Worm (Caenorhabditis elegans) whole organism, young adult: ENCODE data around the gene nra-1.
A peak's percentile ranks its signal among the peaks of the same experiment; 100 is the strongest.

ENCODE experiments used
- B0035.1 ChIP-seq: sonication (generic microtip); optimal IDR thresholded peaks from 2 replicates; lab custom pipeline; 2016; ENCODE audit warnings: missing genetic modification characterization, mild to moderate bottlenecking, missing compliant biosample characterization, missing genotype, missing genetic modification reagents
- B0261.1 ChIP-seq: sonication (generic microtip); optimal IDR thresholded peaks from 2 replicates; lab custom pipeline; 2016; ENCODE audit warnings: mild to moderate bottlenecking, missing genetic modification characterization, moderate library complexity, missing compliant biosample characterization
- B0336.3 ChIP-seq: fragments of 200-800 bp; sonication (Bioruptor generic); IDR thresholded peaks from 2 replicates; pipeline ENCODE4 v1.3.6; 2022; ENCODE audit warnings: missing genetic modification characterization, missing compliant biosample characterization
- F10E7.11 ChIP-seq: sonication (generic microtip); optimal IDR thresholded peaks from 2 replicates; lab custom pipeline; 2017; ENCODE audit warnings: mild to moderate bottlenecking, missing genetic modification characterization, moderate library complexity, missing compliant biosample characterization
- F49E8.2 ChIP-seq: sonication (generic microtip); optimal IDR thresholded peaks from 3 replicates; lab custom pipeline; 2017; ENCODE audit warnings: missing genetic modification characterization, mild to moderate bottlenecking, missing compliant biosample characterization, antibody characterized with exemption, moderate library complexity; ENCODE audit not compliant: insufficient read depth
- K11D2.4 ChIP-seq: fragments of 200-800 bp; sonication (Bioruptor generic); IDR thresholded peaks from 2 replicates; pipeline ENCODE4 v1.3.6; 2022; ENCODE audit warnings: missing genetic modification reagents, missing genetic modification characterization, missing compliant biosample characterization
- T26A5.8 ChIP-seq: sonication (generic microtip); optimal IDR thresholded peaks from 2 replicates; lab custom pipeline; 2016; ENCODE audit warnings: missing genetic modification characterization, missing compliant biosample characterization
- Y95B8A.8 ChIP-seq: fragments of 200-800 bp; sonication (Bioruptor generic); IDR thresholded peaks from 2 replicates; pipeline ENCODE4 v1.3.6; 2022; ENCODE audit warnings: missing genetic modification reagents, missing genetic modification characterization, missing compliant biosample characterization
- aptf-2 ChIP-seq: fragments of 200-800 bp; sonication (Bioruptor generic); conservative IDR thresholded peaks from 2 replicates; pipeline ENCODE4 v1.3.6; 2022; ENCODE audit warnings: missing genetic modification reagents, missing genetic modification characterization, missing compliant biosample characterization
- athp-1 ChIP-seq: sonication (generic microtip); optimal IDR thresholded peaks from 2 replicates; lab custom pipeline; 2017; ENCODE audit warnings: mild to moderate bottlenecking, missing genetic modification characterization, missing compliant biosample characterization
- attf-3 ChIP-seq: fragments of 200-800 bp; sonication (Bioruptor generic); conservative IDR thresholded peaks from 2 replicates; pipeline ENCODE4 v1.3.6; 2022; ENCODE audit warnings: missing genetic modification reagents, missing genetic modification characterization, missing compliant biosample characterization
- attf-6 ChIP-seq: fragments of 200-800 bp; sonication (Bioruptor generic); IDR thresholded peaks from 2 replicates; pipeline ENCODE4 v1.3.6; 2022; ENCODE audit warnings: missing genetic modification reagents, missing genetic modification characterization, missing compliant biosample characterization
- bed-1 ChIP-seq: fragments of 200-800 bp; sonication (Bioruptor generic); IDR thresholded peaks from 2 replicates; pipeline ENCODE4 v1.3.6; 2022; ENCODE audit warnings: missing genetic modification reagents, missing genetic modification characterization, missing compliant biosample characterization
- bed-2 ChIP-seq: fragments of 200-800 bp; sonication (Bioruptor generic); IDR thresholded peaks from 2 replicates; pipeline ENCODE4 v1.3.6; 2022; ENCODE audit warnings: missing genetic modification reagents, missing genetic modification characterization, missing compliant biosample characterization
- ceh-100 ChIP-seq: fragments of 200-800 bp; sonication (Bioruptor generic); IDR thresholded peaks from 2 replicates; pipeline ENCODE4 v1.3.6; 2022; ENCODE audit warnings: missing genetic modification reagents, missing genetic modification characterization, missing compliant biosample characterization
- ceh-58 ChIP-seq: fragments of 200-800 bp; sonication (Bioruptor generic); IDR thresholded peaks from 2 replicates; pipeline ENCODE4 v1.3.6; 2022; ENCODE audit warnings: missing genetic modification characterization, missing compliant biosample characterization
- ceh-79 ChIP-seq: sonication (generic microtip); optimal IDR thresholded peaks from 2 replicates; lab custom pipeline; 2017; ENCODE audit warnings: mild to moderate bottlenecking, missing genetic modification characterization, missing compliant biosample characterization
- dox-1 ChIP-seq: fragments of 200-800 bp; sonication (Bioruptor generic); IDR thresholded peaks from 2 replicates; pipeline ENCODE4 v1.3.6; 2022; ENCODE audit warnings: missing genetic modification reagents, missing genetic modification characterization, missing compliant biosample characterization
- dpff-1 ChIP-seq: sonication (generic microtip); optimal IDR thresholded peaks from 2 replicates; lab custom pipeline; 2017; ENCODE audit warnings: mild to moderate bottlenecking, missing genetic modification characterization, missing compliant biosample characterization
- dpl-1 ChIP-seq: fragments of 150-350 bp; optimal IDR thresholded peaks from 2 replicates; lab custom pipeline; 2014; ENCODE audit warnings: missing biosample characterization, missing genetic modification reagents, missing genetic modification characterization
- efl-1 ChIP-seq: fragments of 150-350 bp; optimal IDR thresholded peaks from 2 replicates; lab custom pipeline; 2014; ENCODE audit warnings: missing biosample characterization, missing genetic modification reagents, missing genetic modification characterization
- him-1 ChIP-seq: sonication (generic microtip); optimal IDR thresholded peaks from 2 replicates; lab custom pipeline; 2016; ENCODE audit warnings: missing genotype, missing genetic modification reagents, missing genetic modification characterization, missing compliant biosample characterization
- hmg-1.2 ChIP-seq: fragments of 200-800 bp; sonication (Bioruptor generic); IDR thresholded peaks from 2 replicates; pipeline ENCODE4 v1.3.6; 2022; ENCODE audit warnings: missing genetic modification reagents, missing genetic modification characterization, missing compliant biosample characterization
- hsf-1 ChIP-seq: fragments of 200-800 bp; sonication (Bioruptor generic); IDR thresholded peaks from 2 replicates; pipeline ENCODE4 v1.3.6; 2022; ENCODE audit warnings: missing genetic modification reagents, missing genetic modification characterization, missing compliant biosample characterization
- lin-40 ChIP-seq: sonication (generic microtip); optimal IDR thresholded peaks from 2 replicates; lab custom pipeline; 2016; ENCODE audit warnings: missing genetic modification characterization, mild to moderate bottlenecking, missing compliant biosample characterization, missing genotype, missing genetic modification reagents
- lin-54 ChIP-seq: fragments of 200-800 bp; sonication (Bioruptor generic); optimal IDR thresholded peaks from 2 replicates; lab custom pipeline; 2018; ENCODE audit warnings: mild to moderate bottlenecking, missing genetic modification characterization, missing compliant biosample characterization
- lsl-1 ChIP-seq: fragments of 200-800 bp; sonication (Bioruptor generic); optimal IDR thresholded peaks from 2 replicates; lab custom pipeline; 2018; ENCODE audit warnings: mild to moderate bottlenecking, missing genetic modification characterization, moderate library complexity, missing compliant biosample characterization
- madf-10 ChIP-seq: sonication (generic microtip); optimal IDR thresholded peaks from 2 replicates; lab custom pipeline; 2016; ENCODE audit warnings: mild to moderate bottlenecking, missing genetic modification characterization, missing compliant biosample characterization
- madf-3 ChIP-seq: fragments of 200-800 bp; sonication (Bioruptor generic); IDR thresholded peaks from 2 replicates; pipeline ENCODE4 v1.3.6; 2022; ENCODE audit warnings: missing genetic modification reagents, missing genetic modification characterization, missing compliant biosample characterization
- madf-6 ChIP-seq: fragments of 200-800 bp; sonication (Bioruptor generic); IDR thresholded peaks from 2 replicates; pipeline ENCODE4 v1.3.6; 2022; ENCODE audit warnings: missing genetic modification reagents, missing genetic modification characterization, missing compliant biosample characterization
- nfya-1 ChIP-seq: sonication (generic microtip); optimal IDR thresholded peaks from 2 replicates; lab custom pipeline; 2017; ENCODE audit warnings: antibody characterized with exemption, missing compliant biosample characterization, missing genetic modification characterization, borderline replicate concordance; ENCODE audit not compliant: insufficient read depth
- nfyb-1 ChIP-seq: fragments of 200-800 bp; sonication (Bioruptor generic); IDR thresholded peaks from 2 replicates; pipeline ENCODE4 v1.3.6; 2022; ENCODE audit warnings: missing genetic modification reagents, missing genetic modification characterization, missing compliant biosample characterization
- pbrm-1 ChIP-seq: fragments of 200-800 bp; sonication (Bioruptor generic); IDR thresholded peaks from 2 replicates; pipeline ENCODE4 v1.3.6; 2022; ENCODE audit warnings: missing genetic modification reagents, missing genetic modification characterization, missing compliant biosample characterization
- rcor-1 ChIP-seq: fragments of 200-800 bp; sonication (Bioruptor generic); IDR thresholded peaks from 2 replicates; pipeline ENCODE4 v1.3.6; 2022; ENCODE audit warnings: missing genetic modification reagents, missing genetic modification characterization, missing compliant biosample characterization
- rpc-1 ChIP-seq, 2 experiments: fragments of 150-350 bp in 1 of 2; sonication (generic microtip) in 1 of 2; optimal IDR thresholded peaks; 2 replicates each; lab custom pipeline; 2014 to 2018; ENCODE audit warnings: missing biosample characterization in 1 of 2, missing genetic modification characterization in 1 of 2, missing genetic modification reagents in 1 of 2, missing genotype in 1 of 2
- sea-2 ChIP-seq: fragments of 200-800 bp; sonication (Bioruptor generic); IDR thresholded peaks from 2 replicates; pipeline ENCODE4 v1.3.6; 2022; ENCODE audit warnings: missing genetic modification characterization, missing compliant biosample characterization
- snpc-1.3 ChIP-seq: sonication (generic microtip); optimal IDR thresholded peaks from 2 replicates; lab custom pipeline; 2017; ENCODE audit warnings: missing genetic modification characterization, mild to moderate bottlenecking, missing compliant biosample characterization, antibody characterized with exemption, moderate library complexity, missing genotype, missing genetic modification reagents; ENCODE audit not compliant: insufficient read depth
- snpc-3.4 ChIP-seq: sonication (generic microtip); optimal IDR thresholded peaks from 2 replicates; lab custom pipeline; 2017; ENCODE audit warnings: missing genetic modification characterization, mild to moderate bottlenecking, missing compliant biosample characterization, antibody characterized with exemption, moderate library complexity, missing genotype, missing genetic modification reagents
- tbp1 ChIP-seq: fragments of 200-800 bp; sonication (Bioruptor generic); optimal IDR thresholded peaks from 2 replicates; lab custom pipeline; 2018; ENCODE audit warnings: mild to moderate bottlenecking, missing genetic modification characterization, missing compliant biosample characterization
- tbx-9 ChIP-seq: sonication (generic microtip); optimal IDR thresholded peaks from 2 replicates; lab custom pipeline; 2016; ENCODE audit warnings: borderline replicate concordance, missing genetic modification characterization, inconsistent platforms, missing compliant biosample characterization
- tlf-1 ChIP-seq: fragments of 200-800 bp; sonication (Bioruptor generic); optimal IDR thresholded peaks from 2 replicates; lab custom pipeline; 2018; ENCODE audit warnings: mild to moderate bottlenecking, missing genetic modification characterization, missing compliant biosample characterization
- xnd-1 ChIP-seq: sonication (generic microtip); optimal IDR thresholded peaks from 2 replicates; lab custom pipeline; 2016; ENCODE audit warnings: missing genotype, missing genetic modification reagents, missing genetic modification characterization, missing compliant biosample characterization
- ztf-28 ChIP-seq: fragments of 200-800 bp; sonication (Bioruptor generic); IDR thresholded peaks from 2 replicates; pipeline ENCODE4 v1.3.6; 2022; ENCODE audit warnings: missing genetic modification reagents, missing genetic modification characterization, missing compliant biosample characterization
- ztf-3 ChIP-seq: fragments of 200-800 bp; sonication (Bioruptor generic); optimal IDR thresholded peaks from 2 replicates; lab custom pipeline; 2018; ENCODE audit warnings: mild to moderate bottlenecking, missing genetic modification characterization, missing compliant biosample characterization

nra-1 gene

ce11 chrIV:17276705-17277458 lies 7.1 kb downstream of the nra-1 start, which contains the start of gene clec-196 (continued):
- TF ChIP-seq ztf-3 (GFP tag; lab: Kevin White, UChicago) (no peak), madf-10 (no peak), aptf-2 (GFP tag; lab: Robert Waterston, UW) (no peak), rcor-1 (no peak)

DNA sequence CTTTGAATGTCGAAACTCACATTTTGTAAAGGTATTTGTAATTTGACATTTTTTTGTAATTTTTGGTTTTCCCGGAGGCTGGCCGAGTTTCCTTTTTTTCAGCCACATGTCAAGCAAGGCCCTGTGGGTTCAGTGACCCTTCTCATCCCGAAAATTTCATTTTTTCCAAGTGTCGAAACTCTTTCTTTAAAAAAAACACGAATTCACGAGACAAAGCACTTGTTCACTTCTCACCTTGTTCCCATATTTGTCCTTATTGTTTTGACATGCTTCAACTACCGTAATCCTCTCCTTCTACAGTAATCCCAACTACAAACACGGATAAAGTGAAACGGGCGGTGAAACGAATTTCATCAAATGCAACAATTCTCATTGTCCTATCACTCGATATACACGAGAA lies 8.7 kb downstream of the nra-1 start, which contains the start of gene lhfp-4:
Gene lhfp-4, plus strand, starts transcription at position 301 of the 400 bp plus-strand sequence.
- TF ChIP-seq him-1 (tag; lab: Kevin White, UChicago), result no peak
- TF ChIP-seq T26A5.8 (tag; lab: Kevin White, UChicago), result no peak
- TF ChIP-seq bed-1 (GFP tag; lab: Robert Waterston, UW), result no peak
- no peak for TF ChIP-seq B0035.1 (tag; lab: Kevin White, UChicago)
- TF ChIP-seq tbx-9 (tag; lab: Kevin White, UChicago), result no peak
- no peak for TF ChIP-seq B0336.3 (GFP tag; lab: Robert Waterston, UW)
- TF ChIP-seq hsf-1 (GFP tag; lab: Robert Waterston, UW), result no peak
- no peak for TF ChIP-seq B0261.1
- TF ChIP-seq K11D2.4 (GFP tag; lab: Robert Waterston, UW), result no peak
- TF ChIP-seq hmg-1.2, result no peak
- no peak for TF ChIP-seq nfya-1
- no peak for TF ChIP-seq lsl-1 (GFP tag; lab: Kevin White, UChicago)
- TF ChIP-seq pbrm-1 (GFP tag; lab: Robert Waterston, UW), result no peak
- TF ChIP-seq F10E7.11 (tag; lab: Kevin White, UChicago), result no peak
- no peak for TF ChIP-seq ztf-28 (GFP tag; lab: Robert Waterston, UW)
- no peak for TF ChIP-seq bed-2 (GFP tag; lab: Robert Waterston, UW)
- no peak for TF ChIP-seq sea-2 (GFP tag; lab: Robert Waterston, UW)
- TF ChIP-seq snpc-3.4, result no peak

DNA sequence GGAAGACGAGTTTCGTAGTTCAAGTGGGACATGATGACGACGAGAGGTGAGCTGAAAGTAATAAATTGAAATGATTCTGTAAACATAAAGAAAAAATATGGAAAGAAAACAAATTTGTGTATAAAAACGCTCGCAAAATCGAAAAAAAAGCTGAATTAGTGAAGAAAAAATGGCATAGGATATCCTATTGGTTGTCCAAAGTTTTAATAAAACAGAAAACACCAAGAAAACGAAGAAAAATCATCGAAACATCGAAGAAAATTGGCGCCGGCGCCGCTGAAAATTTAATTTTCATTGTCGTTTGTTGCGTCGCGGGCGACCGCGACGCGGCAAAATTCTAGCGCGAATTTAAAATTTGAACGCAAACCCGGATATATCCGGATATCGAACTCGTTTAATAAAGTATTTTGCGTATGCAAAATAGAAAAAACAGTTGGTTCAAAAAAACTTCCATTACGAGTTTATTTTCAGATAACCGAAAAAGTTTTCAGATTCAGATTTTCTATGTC lies 10.3 kb downstream of the nra-1 start, which contains the start of gene gln-5:
Gene gln-5, minus strand, starts transcription at position 51 of the 509 bp plus-strand sequence.
- TF ChIP-seq attf-6 (GFP tag; lab: Robert Waterston, UW) (peak; percentile 88), dox-1 (GFP tag; lab: Robert Waterston, UW) (peak; percentile 81), attf-3 (GFP tag; lab: Robert Waterston, UW) (no peak), nfyb-1 (GFP tag; lab: Robert Waterston, UW) (peak; percentile 27; the same call in 1 of the 2 replicates), ceh-58 (no peak), snpc-1.3 (peak; percentile 41), madf-6 (GFP tag; lab: Robert Waterston, UW) (peak; percentile 98), tbp1 (peak; percentile 42), dpl-1 (GFP tag; lab: Kevin White, UChicago) (peak; percentile 90), athp-1 (tag; lab: Kevin White, UChicago) (peak; percentile 16), lin-54 (GFP tag; lab: Kevin White, UChicago) (peak; percentile 79), rpc-1 (optimal IDR thresholded peaks at IDR 0.05; lab: Kevin White, UChicago) (no peak), rpc-1 (tag; optimal IDR thresholded peaks at IDR 0.05; lab: Kevin White, UChicago) (no peak), xnd-1 (tag; lab: Kevin White, UChicago) (peak; percentile 93), ceh-79 (tag; lab: Kevin White, UChicago) (no peak), tlf-1 (GFP tag; lab: Kevin White, UChicago) (peak; percentile 90), lsl-1 (GFP tag; lab: Kevin White, UChicago) (peak; percentile 71), dpff-1 (tag; lab: Kevin White, UChicago) (no peak), Y95B8A.8 (GFP tag; lab: Robert Waterston, UW) (0 out of 2 replicates have a peak, but pooled peaks have one; percentile 66), lin-40 (tag; lab: Kevin White, UChicago) (no peak), ceh-100 (GFP tag; lab: Robert Waterston, UW) (peak; percentile 51; the same call in 1 of the 2 replicates), madf-3 (GFP tag; lab: Robert Waterston, UW) (peak; percentile 96), snpc-3.4 (peak; percentile 82), efl-1 (GFP tag; lab: Kevin White, UChicago) (peak; percentile 97), F49E8.2 (tag; lab: Kevin White, UChicago) (peak; percentile 48)
